Worm (Caenorhabditis elegans) whole organism, midembryonic: Measurements from ENCODE around the gene ttr-41.

Experiments used
- cog-1 ChIP-seq: sonication (generic microtip); optimal IDR thresholded peaks from 2 replicates; lab custom pipeline; 2016; ENCODE audit warnings: missing genetic modification characterization, missing compliant biosample characterization
- flt-1 ChIP-seq: fragments of 200-800 bp; sonication (Bioruptor generic); IDR thresholded peaks from 2 replicates; pipeline ENCODE4 v1.3.6; 2022; ENCODE audit warnings: missing genetic modification characterization, missing compliant biosample characterization
- klf-2 ChIP-seq: fragments of 200-800 bp; sonication (Bioruptor generic); conservative IDR thresholded peaks from 2 replicates; pipeline ENCODE4 v1.3.6; 2022; ENCODE audit warnings: missing genetic modification reagents, missing genetic modification characterization, missing compliant biosample characterization
- med-1 ChIP-seq: sonication (generic microtip); optimal IDR thresholded peaks from 2 replicates; lab custom pipeline; 2017; ENCODE audit warnings: missing genetic modification characterization, mild to moderate bottlenecking, missing compliant biosample characterization, antibody characterized with exemption, missing genetic modification reagents; ENCODE audit not compliant: insufficient read depth
- tab-1 ChIP-seq: fragments of 200-800 bp; sonication (Bioruptor generic); IDR thresholded peaks from 2 replicates; pipeline ENCODE4 v1.3.6; 2022; ENCODE audit warnings: missing genetic modification characterization, missing compliant biosample characterization

- no peak for TF ChIP-seq flt-1 (GFP tag; lab: Robert Waterston, UW)
- TF ChIP-seq tab-1 (GFP tag; lab: Robert Waterston, UW): no peak
- TF ChIP-seq med-1 (GFP tag; lab: Kevin White, UChicago): no peak
- no peak for TF ChIP-seq cog-1 (tag; lab: Kevin White, UChicago)
- no peak for TF ChIP-seq klf-2
These were observed 42.8 kb downstream of the ttr-41 start for ce11 chrII:4684852-4685251.
